Fruit fly (Drosophila melanogaster): ENCODE measurements around the gene S6k.

dm6 chr3L:5813016-5813415 lies 2.3 kb upstream of the S6k start, which contains the start of gene mad2:
- TF ChIP-seq abd-A (tag; optimal IDR thresholded peaks at IDR 0.05) = no peak
- no peak for TF ChIP-seq btn (GFP tag; optimal IDR thresholded peaks at IDR 0.05)
- TF ChIP-seq CG31365 (tag; optimal IDR thresholded peaks at IDR 0.05) = no peak
- no peak for TF ChIP-seq CG18476 (GFP tag; optimal IDR thresholded peaks at IDR 0.05)
- no peak for TF ChIP-seq CG14965 (GFP tag; optimal IDR thresholded peaks at IDR 0.05; ENCODE audit: borderline replicate concordance)
- TF ChIP-seq CG11695 (GFP tag; IDR thresholded peaks at IDR 0.05) = no peak
- TF ChIP-seq MBD-R2 (GFP tag; IDR thresholded peaks at IDR 0.05) = peak; percentile 65
- TF ChIP-seq h (optimal IDR thresholded peaks at IDR 0.05) = no peak
- TF ChIP-seq kni (GFP tag; optimal IDR thresholded peaks at IDR 0.05) = no peak

Measured in whole organism, embryonic.